Fruit fly (Drosophila melanogaster) whole organism, prepupa: Measurements from ENCODE around the gene lili.

Source experiments
- Blimp-1 ChIP-seq: fragments of 200-800 bp; sonication (Bioruptor generic); optimal IDR thresholded peaks from 3 replicates; lab custom pipeline; 2017; ENCODE audit warnings: missing biosample characterization, missing genetic modification characterization, mild to moderate bottlenecking, moderate library complexity, missing genetic modification reagents
- CG10631 ChIP-seq: fragments of 200-800 bp; sonication (Bioruptor generic); optimal IDR thresholded peaks from 2 replicates; lab custom pipeline; 2016; ENCODE audit warnings: missing biosample characterization, missing genetic modification characterization
- CG10669 ChIP-seq: fragments of 200-800 bp; sonication (Bioruptor generic); optimal IDR thresholded peaks from 3 replicates; lab custom pipeline; 2018; ENCODE audit warnings: missing biosample characterization, mild to moderate bottlenecking, missing genetic modification characterization, moderate library complexity
- CG11294 ChIP-seq: fragments of 200-800 bp; sonication (Bioruptor generic); IDR thresholded peaks from 2 replicates; pipeline ENCODE4 v1.3.6; 2022; ENCODE audit warnings: missing biosample characterization, missing genetic modification characterization
- CG11762 ChIP-seq: fragments of 200-800 bp; sonication (Bioruptor generic); optimal IDR thresholded peaks from 3 replicates; lab custom pipeline; 2016; ENCODE audit warnings: missing biosample characterization, missing genetic modification characterization; ENCODE audit not compliant: insufficient read depth
- CG11902 ChIP-seq: fragments of 200-800 bp; sonication (Bioruptor generic); optimal IDR thresholded peaks from 3 replicates; lab custom pipeline; 2016; ENCODE audit warnings: missing biosample characterization, missing genetic modification characterization
- CG15336 ChIP-seq: fragments of 200-800 bp; sonication (Bioruptor generic); IDR thresholded peaks from 2 replicates; pipeline ENCODE4 v1.3.6; 2022; ENCODE audit warnings: missing biosample characterization, missing genetic modification characterization
- CG1621 ChIP-seq: fragments of 200-800 bp; sonication (Bioruptor generic); optimal IDR thresholded peaks from 3 replicates; lab custom pipeline; 2018; ENCODE audit warnings: missing biosample characterization, mild to moderate bottlenecking, missing genetic modification characterization
- CG3032 ChIP-seq: fragments of 200-800 bp; optimal IDR thresholded peaks from 2 replicates; lab custom pipeline; 2019; ENCODE audit warnings: missing biosample characterization, mild to moderate bottlenecking, missing genetic modification characterization, moderate library complexity
- CG31627 ChIP-seq: fragments of 200-800 bp; sonication (Bioruptor generic); optimal IDR thresholded peaks from 3 replicates; lab custom pipeline; 2016; ENCODE audit warnings: missing biosample characterization, missing genetic modification characterization
- CG34406 ChIP-seq: fragments of 200-800 bp; sonication (Bioruptor generic); optimal IDR thresholded peaks from 3 replicates; lab custom pipeline; 2016; ENCODE audit warnings: missing biosample characterization, missing genetic modification characterization
- CG4318 ChIP-seq: fragments of 200-800 bp; sonication (Bioruptor generic); optimal IDR thresholded peaks from 3 replicates; lab custom pipeline; 2017; ENCODE audit warnings: missing biosample characterization, mild to moderate bottlenecking, missing genetic modification characterization
- CG6163 ChIP-seq: fragments of 200-800 bp; sonication (Bioruptor generic); IDR thresholded peaks from 3 replicates; pipeline ENCODE4 v1.3.6; 2022; ENCODE audit warnings: missing biosample characterization, missing genetic modification characterization
- CG6276 ChIP-seq: fragments of 200-800 bp; sonication (Bioruptor generic); optimal IDR thresholded peaks from 2 replicates; lab custom pipeline; 2017; ENCODE audit warnings: missing biosample characterization, mild to moderate bottlenecking, missing genetic modification characterization
- CG6808 ChIP-seq: fragments of 200-800 bp; sonication (Bioruptor generic); optimal IDR thresholded peaks from 3 replicates; lab custom pipeline; 2017; ENCODE audit warnings: missing biosample characterization, missing genetic modification characterization, mild to moderate bottlenecking, moderate library complexity, missing genetic modification reagents
- CG8119 ChIP-seq: fragments of 200-800 bp; sonication (Bioruptor generic); IDR thresholded peaks from 3 replicates; pipeline ENCODE4 v1.3.6; 2022; ENCODE audit warnings: missing biosample characterization, missing genetic modification characterization
- CG8319 ChIP-seq: fragments of 200-800 bp; sonication (Bioruptor generic); optimal IDR thresholded peaks from 3 replicates; lab custom pipeline; 2016; ENCODE audit warnings: missing biosample characterization, missing genetic modification characterization
- CG8632 ChIP-seq: fragments of 200-800 bp; sonication (Bioruptor generic); optimal IDR thresholded peaks from 3 replicates; lab custom pipeline; 2016; ENCODE audit warnings: missing biosample characterization, missing genetic modification characterization
- Eip75B ChIP-seq: fragments of 200-800 bp; sonication (Bioruptor generic); optimal IDR thresholded peaks from 3 replicates; lab custom pipeline; 2016; ENCODE audit warnings: missing biosample characterization, missing genetic modification characterization
- Eip78C ChIP-seq: fragments of 200-800 bp; sonication (Bioruptor generic); peaks from one replicate; lab custom pipeline; 2016; ENCODE audit warnings: missing biosample characterization, missing genetic modification characterization
- Eip93F ChIP-seq: fragments of 200-800 bp; sonication (Bioruptor generic); optimal IDR thresholded peaks from 2 replicates; lab custom pipeline; 2016; ENCODE audit warnings: missing biosample characterization, mild to moderate bottlenecking, missing genetic modification characterization
- Ets21C ChIP-seq: fragments of 200-800 bp; sonication (Bioruptor generic); optimal IDR thresholded peaks from 3 replicates; lab custom pipeline; 2016; ENCODE audit warnings: missing biosample characterization, missing genetic modification characterization
- Gug ChIP-seq: fragments of 200-800 bp; sonication (Bioruptor generic); IDR thresholded peaks from 2 replicates; pipeline ENCODE4 v1.3.6; 2022; ENCODE audit warnings: missing biosample characterization, missing genetic modification characterization
- Hr38 ChIP-seq: sonication (Bioruptor generic); optimal IDR thresholded peaks from 2 replicates; lab custom pipeline; 2016; ENCODE audit warnings: missing biosample characterization, missing genetic modification characterization
- Lpt ChIP-seq: fragments of 200-800 bp; sonication (Bioruptor generic); optimal IDR thresholded peaks from 3 replicates; lab custom pipeline; 2016; ENCODE audit warnings: missing biosample characterization, missing genetic modification characterization
- Met ChIP-seq: fragments of 200-800 bp; sonication (Bioruptor generic); optimal IDR thresholded peaks from 3 replicates; lab custom pipeline; 2016; ENCODE audit warnings: missing biosample characterization, missing genetic modification characterization
- Smox ChIP-seq: fragments of 200-800 bp; sonication (Bioruptor generic); optimal IDR thresholded peaks from 3 replicates; lab custom pipeline; 2016; ENCODE audit warnings: missing biosample characterization, missing genetic modification characterization
- Sox102F ChIP-seq: fragments of 200-800 bp; sonication (Bioruptor generic); optimal IDR thresholded peaks from 2 replicates; lab custom pipeline; 2016; ENCODE audit warnings: missing biosample characterization, mild to moderate bottlenecking, missing genetic modification characterization
- Sox15 ChIP-seq: fragments of 200-800 bp; sonication (Bioruptor generic); optimal IDR thresholded peaks from 3 replicates; lab custom pipeline; 2016; ENCODE audit warnings: missing biosample characterization, missing genetic modification characterization
- achi ChIP-seq: fragments of 200-800 bp; sonication (Bioruptor generic); optimal IDR thresholded peaks from 3 replicates; lab custom pipeline; 2016; ENCODE audit warnings: missing biosample characterization, missing genetic modification characterization
- acj6 ChIP-seq: fragments of 200-800 bp; sonication (Bioruptor generic); optimal IDR thresholded peaks from 3 replicates; lab custom pipeline; 2016; ENCODE audit warnings: missing biosample characterization, missing genetic modification characterization
- cyc ChIP-seq: fragments of 200-800 bp; sonication (Bioruptor generic); optimal IDR thresholded peaks from 3 replicates; lab custom pipeline; 2016; ENCODE audit warnings: missing biosample characterization, missing genetic modification characterization
- dac ChIP-seq: fragments of 200-800 bp; sonication (Bioruptor generic); optimal IDR thresholded peaks from 2 replicates; lab custom pipeline; 2017; ENCODE audit warnings: missing biosample characterization, mild to moderate bottlenecking, missing genetic modification characterization
- eg ChIP-seq: fragments of 200-800 bp; sonication (Bioruptor generic); IDR thresholded peaks from 3 replicates; pipeline ENCODE4 v1.3.6; 2022; ENCODE audit warnings: missing biosample characterization, missing genetic modification characterization
- esn ChIP-seq: fragments of 200-800 bp; sonication (Bioruptor generic); optimal IDR thresholded peaks from 2 replicates; lab custom pipeline; 2016; ENCODE audit warnings: missing biosample characterization, mild to moderate bottlenecking, missing genetic modification characterization, moderate library complexity
- fkh ChIP-seq: fragments of 200-800 bp; sonication (Bioruptor generic); optimal IDR thresholded peaks from 3 replicates; lab custom pipeline; 2017; ENCODE audit warnings: missing biosample characterization, mild to moderate bottlenecking, missing genetic modification characterization, moderate library complexity
- net ChIP-seq: fragments of 200-800 bp; sonication (Bioruptor generic); optimal IDR thresholded peaks from 3 replicates; lab custom pipeline; 2016; ENCODE audit warnings: missing biosample characterization, missing genetic modification characterization
- pdm3 ChIP-seq: fragments of 200-800 bp; sonication (Bioruptor generic); optimal IDR thresholded peaks from 3 replicates; lab custom pipeline; 2016; ENCODE audit warnings: missing biosample characterization, missing genetic modification characterization
- salr ChIP-seq, 2 experiments: fragments of 200-800 bp; sonication (Bioruptor generic); optimal IDR thresholded peaks; 3 replicates each; lab custom pipeline; 2016 to 2018; ENCODE audit warnings: missing biosample characterization in 2 of 2, missing genetic modification characterization in 2 of 2, mild to moderate bottlenecking in 1 of 2
- spab ChIP-seq: fragments of 200-800 bp; sonication (Bioruptor generic); optimal IDR thresholded peaks from 2 replicates; lab custom pipeline; 2017; ENCODE audit warnings: missing biosample characterization, mild to moderate bottlenecking, missing genetic modification characterization, missing genetic modification reagents
- ss ChIP-seq, 2 experiments: fragments of 200-800 bp; sonication (Bioruptor generic); optimal IDR thresholded peaks; 2 replicates in 1 of 2; 3 replicates in 1 of 2; lab custom pipeline; 2017 to 2018; ENCODE audit warnings: mild to moderate bottlenecking in 2 of 2, missing biosample characterization in 2 of 2, missing genetic modification characterization in 2 of 2, moderate library complexity in 1 of 2
- svp ChIP-seq: fragments of 200-800 bp; sonication (Bioruptor generic); peaks from one replicate; lab custom pipeline; 2016; ENCODE audit warnings: missing biosample characterization, missing genetic modification characterization
- topi ChIP-seq: fragments of 200-800 bp; sonication (Bioruptor generic); optimal IDR thresholded peaks from 3 replicates; lab custom pipeline; 2016; ENCODE audit warnings: missing biosample characterization, missing genetic modification characterization
- vri ChIP-seq: fragments of 200-800 bp; sonication (Bioruptor generic); optimal IDR thresholded peaks from 3 replicates; lab custom pipeline; 2016; ENCODE audit warnings: missing biosample characterization, mild to moderate bottlenecking, missing genetic modification characterization

Gene lili

dm6 chr3R:24812987-24813636 is 700 bp downstream of the lili start:
- TF ChIP-seq CG34406 (GFP tag; lab: Kevin White, UChicago) = no peak
- no peak for TF ChIP-seq spab (GFP tag; lab: Kevin White, UChicago)
- peak; percentile 55 for TF ChIP-seq fkh
- TF ChIP-seq Hr38 (GFP tag; lab: Kevin White, UChicago) = no peak
- TF ChIP-seq CG6163 (GFP tag; lab: Robert Waterston, UW) = 0 out of 3 replicates have a peak, but pooled peaks have one; percentile 10
- TF ChIP-seq Eip78C (GFP tag; lab: Kevin White, UChicago) = peak; percentile 49
- no peak for TF ChIP-seq CG8319 (GFP tag; lab: Kevin White, UChicago)
- TF ChIP-seq esn (GFP tag; lab: Kevin White, UChicago) = no peak

dm6 chr3R:24812394-24812793 is 1.4 kb downstream of the lili start:
- no peak for TF ChIP-seq net
- TF ChIP-seq Smox = no peak
- TF ChIP-seq cyc (GFP tag; lab: Kevin White, UChicago) = no peak
- no peak for TF ChIP-seq CG8632
- TF ChIP-seq Blimp-1 (GFP tag; lab: Kevin White, UChicago) = no peak
- TF ChIP-seq CG8119 (GFP tag; lab: Robert Waterston, UW) = no peak
- TF ChIP-seq CG15336 = no peak
- no peak for TF ChIP-seq CG1621
- no peak for TF ChIP-seq Met (GFP tag; lab: Kevin White, UChicago)
- TF ChIP-seq Sox15 = no peak
- no peak for TF ChIP-seq CG6808 (GFP tag; lab: Kevin White, UChicago)
- TF ChIP-seq CG4318 (GFP tag; lab: Kevin White, UChicago) = no peak
- TF ChIP-seq Lpt (GFP tag; lab: Kevin White, UChicago) = no peak

dm6 chr3R:24810844-24811625 is 2.8 kb downstream of the lili start:
- peak; percentile 80 for TF ChIP-seq fkh
- peak; percentile 92 for TF ChIP-seq CG1621
- TF ChIP-seq net = peak; percentile 89
- TF ChIP-seq CG8319 (GFP tag; lab: Kevin White, UChicago) = peak; percentile 65
- TF ChIP-seq Gug (GFP tag; lab: Robert Waterston, UW) = peak; percentile 95
- TF ChIP-seq pdm3 = peak; percentile 90
- TF ChIP-seq CG11902 (GFP tag; lab: Kevin White, UChicago) = peak; percentile 53
- peak; percentile 86 for TF ChIP-seq CG31627 (GFP tag; lab: Kevin White, UChicago)
- peak in 1 of 2 experiments; percentile 67 for TF ChIP-seq ss (GFP tag; optimal IDR thresholded peaks at IDR 0.05; lab: Kevin White, UChicago)
- peak; percentile 94 for TF ChIP-seq CG11294
- TF ChIP-seq CG8119 (GFP tag; lab: Robert Waterston, UW) = peak; percentile 92
- peak; percentile 67 for TF ChIP-seq Lpt (GFP tag; lab: Kevin White, UChicago)
- TF ChIP-seq svp (GFP tag; lab: Kevin White, UChicago) = no peak
- TF ChIP-seq CG8632 = peak; percentile 74
- TF ChIP-seq topi (GFP tag; lab: Kevin White, UChicago) = peak; percentile 83
- no peak for TF ChIP-seq CG6808 (GFP tag; lab: Kevin White, UChicago)
- no peak for TF ChIP-seq CG4318 (GFP tag; lab: Kevin White, UChicago)
- TF ChIP-seq CG34406 (GFP tag; lab: Kevin White, UChicago) = peak; percentile 82
- peak; percentile 92 for TF ChIP-seq Eip75B
- TF ChIP-seq Ets21C (GFP tag; lab: Kevin White, UChicago) = peak; percentile 72
- TF ChIP-seq dac = peak; percentile 84
- TF ChIP-seq CG10669 (GFP tag; lab: Kevin White, UChicago) = no peak
- TF ChIP-seq eg (GFP tag; lab: Robert Waterston, UW) = peak; percentile 98
- peak; percentile 90 for TF ChIP-seq CG15336
- peak; percentile 73 for TF ChIP-seq Sox15
- peak; percentile 85 for TF ChIP-seq CG6276 (GFP tag; lab: Kevin White, UChicago)
- TF ChIP-seq CG11762 = peak; percentile 84
- TF ChIP-seq acj6 (GFP tag; lab: Kevin White, UChicago) = peak; percentile 89
- TF ChIP-seq Met (GFP tag; lab: Kevin White, UChicago) = no peak
- no peak for TF ChIP-seq Sox102F (GFP tag; lab: Kevin White, UChicago)
- TF ChIP-seq CG10631 (GFP tag; lab: Kevin White, UChicago) = peak; percentile 92
- TF ChIP-seq Eip93F (GFP tag; lab: Kevin White, UChicago) = no peak
- TF ChIP-seq salr (GFP tag; optimal IDR thresholded peaks at IDR 0.05; lab: Kevin White, UChicago) = peak in 1 of 2 experiments; percentile 91
- peak; percentile 85 for TF ChIP-seq CG3032
- peak; percentile 87 for TF ChIP-seq vri
- peak; percentile 87 for TF ChIP-seq achi (GFP tag; lab: Kevin White, UChicago)
